Worm (Caenorhabditis elegans) whole organism, midembryonic: ENCODE measurements around the gene cdh-3.
A peak's percentile ranks its signal among the peaks of the same experiment; 100 is the strongest.

Experiments used
- T22C8.4 ChIP-seq: fragments of 200-800 bp; sonication (Bioruptor generic); IDR thresholded peaks from 2 replicates; pipeline ENCODE4 v1.3.6; 2022; ENCODE audit warnings: missing genetic modification characterization, missing compliant biosample characterization
- cog-1 ChIP-seq: sonication (generic microtip); optimal IDR thresholded peaks from 2 replicates; lab custom pipeline; 2016; ENCODE audit warnings: missing genetic modification characterization, missing compliant biosample characterization
- flt-1 ChIP-seq: fragments of 200-800 bp; sonication (Bioruptor generic); IDR thresholded peaks from 2 replicates; pipeline ENCODE4 v1.3.6; 2022; ENCODE audit warnings: missing genetic modification characterization, missing compliant biosample characterization
- klf-2 ChIP-seq: fragments of 200-800 bp; sonication (Bioruptor generic); conservative IDR thresholded peaks from 2 replicates; pipeline ENCODE4 v1.3.6; 2022; ENCODE audit warnings: missing genetic modification reagents, missing genetic modification characterization, missing compliant biosample characterization
- med-1 ChIP-seq: sonication (generic microtip); optimal IDR thresholded peaks from 2 replicates; lab custom pipeline; 2017; ENCODE audit warnings: missing genetic modification characterization, mild to moderate bottlenecking, missing compliant biosample characterization, antibody characterized with exemption, missing genetic modification reagents; ENCODE audit not compliant: insufficient read depth
- ref-1 ChIP-seq: fragments of 200-800 bp; sonication (Bioruptor generic); conservative IDR thresholded peaks from 2 replicates; pipeline ENCODE4 v1.3.6; 2022; ENCODE audit warnings: missing genetic modification reagents, missing genetic modification characterization, missing compliant biosample characterization
- tab-1 ChIP-seq: fragments of 200-800 bp; sonication (Bioruptor generic); IDR thresholded peaks from 2 replicates; pipeline ENCODE4 v1.3.6; 2022; ENCODE audit warnings: missing genetic modification characterization, missing compliant biosample characterization
- ztf-23 ChIP-seq: fragments of 200-800 bp; sonication (Bioruptor generic); IDR thresholded peaks from 2 replicates; pipeline ENCODE4 v1.3.6; 2022; ENCODE audit warnings: missing genetic modification reagents, missing genetic modification characterization, missing compliant biosample characterization
- ztf-29 ChIP-seq: fragments of 200-800 bp; sonication (Bioruptor generic); IDR thresholded peaks from 2 replicates; pipeline ENCODE4 v1.3.6; 2022; ENCODE audit warnings: missing genetic modification reagents, missing genetic modification characterization, missing compliant biosample characterization

cdh-3 gene

DNA sequence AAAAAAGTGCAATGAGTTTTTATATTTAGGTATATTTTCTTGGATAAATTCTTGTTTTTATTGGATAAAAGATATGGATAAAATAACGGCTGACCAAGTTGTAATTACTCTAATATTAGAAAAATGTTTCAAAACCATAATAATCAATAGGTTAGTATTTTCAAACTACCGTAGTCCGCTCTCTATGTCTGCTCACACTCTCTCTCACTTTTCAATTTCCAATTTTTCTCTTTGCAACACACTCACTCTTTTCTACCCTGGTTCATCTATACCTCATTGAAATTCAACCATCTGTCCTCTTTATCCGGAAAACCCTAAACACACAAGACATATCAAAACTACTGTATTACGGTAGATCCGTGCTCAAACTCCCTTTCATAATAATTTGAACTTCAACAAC, 25.1 kb upstream of the cdh-3 start:
- TF ChIP-seq ztf-23 (GFP tag; lab: Robert Waterston, UW), result no peak

- TF ChIP-seq ztf-29 (GFP tag; lab: Robert Waterston, UW) (no peak), T22C8.4 (GFP tag; lab: Robert Waterston, UW) (no peak), tab-1 (GFP tag; lab: Robert Waterston, UW) (no peak), cog-1 (tag; lab: Kevin White, UChicago) (no peak), flt-1 (GFP tag; lab: Robert Waterston, UW) (no peak), ztf-23 (GFP tag; lab: Robert Waterston, UW) (no peak), ref-1 (GFP tag; lab: Robert Waterston, UW) (no peak), klf-2 (no peak), med-1 (GFP tag; lab: Kevin White, UChicago) (no peak)
Measured at ce11 chrIII:7778530-7778929, 24.3 kb upstream of the cdh-3 start.

DNA sequence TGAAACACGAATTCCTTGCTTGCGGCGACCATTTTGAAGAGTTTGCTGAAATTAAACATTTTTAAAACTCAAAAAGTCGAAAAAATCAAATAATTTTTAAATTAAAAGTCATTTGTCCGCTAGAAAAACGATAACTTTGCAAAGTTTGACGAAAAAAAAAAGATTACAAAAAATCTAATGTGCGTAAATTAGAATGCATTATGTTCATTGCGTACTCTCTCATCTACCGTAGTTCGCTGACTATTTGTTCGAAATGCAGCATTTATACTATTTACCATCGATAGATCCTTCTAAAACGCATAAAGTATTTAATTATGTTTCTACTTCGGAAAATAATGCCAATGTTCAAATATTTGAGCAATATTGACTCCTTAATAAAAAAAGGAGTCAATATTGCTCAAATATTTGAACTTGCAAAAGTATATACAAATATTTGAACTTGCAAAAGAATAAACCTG, 21.8 kb upstream of the cdh-3 start, which contains the start of gene bath-15:
bath-15 (minus strand) TSS at position 51 of the 458 bp plus-strand sequence.
- TF ChIP-seq ztf-23 (GFP tag; lab: Robert Waterston, UW), result no peak
- TF ChIP-seq med-1 (GFP tag; lab: Kevin White, UChicago), result no peak
- no peak for TF ChIP-seq T22C8.4 (GFP tag; lab: Robert Waterston, UW)
- TF ChIP-seq flt-1 (GFP tag; lab: Robert Waterston, UW), result no peak
- no peak for TF ChIP-seq cog-1 (tag; lab: Kevin White, UChicago)
- no peak for TF ChIP-seq ref-1 (GFP tag; lab: Robert Waterston, UW)
- no peak for TF ChIP-seq ztf-29 (GFP tag; lab: Robert Waterston, UW)
- TF ChIP-seq klf-2, result no peak

DNA sequence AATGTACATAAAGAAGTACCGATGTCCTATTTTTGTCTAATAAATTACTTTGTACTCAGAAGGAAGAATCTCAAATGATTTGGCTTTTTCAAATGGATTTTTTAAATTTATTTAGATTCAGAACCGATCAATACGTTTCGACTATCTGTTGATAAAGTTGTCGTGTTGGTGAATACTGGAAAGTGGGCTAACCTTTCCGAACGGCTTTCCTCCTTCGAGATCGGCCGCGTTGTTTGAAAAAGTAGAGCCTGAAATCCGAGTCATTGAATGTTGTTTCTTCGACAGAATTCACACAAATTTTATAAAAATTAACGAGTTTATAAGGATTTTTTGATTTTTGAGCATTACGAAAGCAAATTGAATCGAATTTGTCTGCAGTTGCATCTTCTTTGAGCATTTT, 19.5 kb upstream of the cdh-3 start:
- no peak for TF ChIP-seq klf-2
- no peak for TF ChIP-seq cog-1 (tag; lab: Kevin White, UChicago)
- TF ChIP-seq tab-1 (GFP tag; lab: Robert Waterston, UW), result no peak
- TF ChIP-seq ztf-23 (GFP tag; lab: Robert Waterston, UW), result no peak
- no peak for TF ChIP-seq ref-1 (GFP tag; lab: Robert Waterston, UW)
- TF ChIP-seq med-1 (GFP tag; lab: Kevin White, UChicago), result no peak
- TF ChIP-seq T22C8.4 (GFP tag; lab: Robert Waterston, UW), result no peak
- TF ChIP-seq flt-1 (GFP tag; lab: Robert Waterston, UW), result no peak
- no peak for TF ChIP-seq ztf-29 (GFP tag; lab: Robert Waterston, UW)

DNA sequence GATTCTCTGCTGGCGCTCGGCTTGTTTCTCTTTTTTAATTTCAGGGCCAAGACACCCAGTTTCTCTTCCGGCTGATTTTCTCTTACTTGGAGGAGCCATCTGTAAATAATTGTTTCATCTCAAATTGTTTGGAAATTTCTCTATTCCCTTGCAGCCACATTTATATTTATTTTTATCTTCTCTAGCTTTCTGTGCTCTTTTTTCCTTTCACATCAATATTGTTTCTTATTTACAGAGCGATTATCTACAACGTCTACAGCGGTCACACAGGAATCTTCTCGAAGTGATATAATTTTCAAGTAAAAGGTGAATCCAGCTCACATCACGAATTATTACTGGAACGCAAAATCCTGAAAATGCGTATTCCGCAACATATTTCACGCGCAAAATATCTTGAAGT, 18.7 kb upstream of the cdh-3 start, which contains the start of the genes ZK686.6 and ZK686.1:
ZK686.6 (minus strand) TSS at position 101 of the 400 bp plus-strand sequence.
ZK686.1 (plus strand) TSS at position 234 of the 400 bp plus-strand sequence.
- TF ChIP-seq flt-1 (GFP tag; lab: Robert Waterston, UW) (no peak), klf-2 (no peak), ref-1 (GFP tag; lab: Robert Waterston, UW) (no peak), ztf-29 (GFP tag; lab: Robert Waterston, UW) (no peak), T22C8.4 (GFP tag; lab: Robert Waterston, UW) (no peak), med-1 (GFP tag; lab: Kevin White, UChicago) (no peak), tab-1 (GFP tag; lab: Robert Waterston, UW) (no peak), cog-1 (tag; lab: Kevin White, UChicago) (no peak)

DNA sequence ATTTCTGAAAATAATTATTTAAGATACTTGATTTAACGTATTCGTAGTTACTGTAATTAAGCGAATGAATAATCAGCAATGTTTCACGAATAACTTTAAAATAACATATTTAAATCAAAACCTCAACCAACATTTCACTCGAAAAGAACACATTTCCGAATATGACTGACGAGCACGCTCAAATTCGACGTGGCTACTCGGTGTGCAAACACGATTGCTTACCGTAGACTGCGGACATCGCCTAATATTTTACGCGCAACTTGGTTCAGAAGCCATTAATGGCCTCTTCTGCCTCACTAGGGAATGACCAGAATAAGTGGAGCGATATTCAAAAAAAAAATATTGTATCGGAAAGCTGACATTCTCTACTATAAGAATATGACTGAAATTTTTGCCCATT, 15.7 kb upstream of the cdh-3 start, which contains the start of gene snu-23:
snu-23 (minus strand) TSS at position 156 of the 400 bp plus-strand sequence.
- TF ChIP-seq tab-1 (GFP tag; lab: Robert Waterston, UW) (no peak), flt-1 (GFP tag; lab: Robert Waterston, UW) (0 out of 2 replicates have a peak, but pooled peaks have one; percentile 9)

- TF ChIP-seq ref-1 (GFP tag; lab: Robert Waterston, UW) (no peak), klf-2 (no peak), med-1 (GFP tag; lab: Kevin White, UChicago) (no peak), tab-1 (GFP tag; lab: Robert Waterston, UW) (no peak), ztf-29 (GFP tag; lab: Robert Waterston, UW) (no peak), T22C8.4 (GFP tag; lab: Robert Waterston, UW) (no peak), ztf-23 (GFP tag; lab: Robert Waterston, UW) (no peak), flt-1 (GFP tag; lab: Robert Waterston, UW) (no peak), cog-1 (tag; lab: Kevin White, UChicago) (no peak)
Measured at ce11 chrIII:7768963-7769362, 14.7 kb upstream of the cdh-3 start, which contains the start of gene ZK686.3. Gene ZK686.3, minus strand, starts transcription at chrIII:7769063.

DNA sequence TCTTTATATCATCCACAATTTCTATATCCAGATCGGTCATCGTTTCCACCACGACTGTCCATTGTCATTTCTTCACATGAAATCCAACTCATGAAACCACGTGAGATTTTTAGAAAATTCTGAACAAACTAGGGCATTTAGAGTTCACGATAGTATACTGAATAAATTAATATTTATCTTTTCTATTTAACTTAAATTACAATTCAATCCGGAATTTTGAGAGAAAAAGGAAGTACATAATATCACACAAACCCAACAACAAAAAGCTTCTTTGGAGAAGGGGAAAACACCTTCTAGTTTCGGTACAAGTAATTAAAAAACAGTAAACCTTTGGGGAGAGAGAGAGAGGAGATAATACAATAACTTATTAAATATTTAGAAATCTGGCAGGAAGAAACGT, 13.2 kb upstream of the cdh-3 start, which contains the start of gene ZK686.5:
ZK686.5 (minus strand) TSS at position 101 of the 400 bp plus-strand sequence.
- TF ChIP-seq ref-1 (GFP tag; lab: Robert Waterston, UW) (no peak), klf-2 (no peak), flt-1 (GFP tag; lab: Robert Waterston, UW) (no peak), tab-1 (GFP tag; lab: Robert Waterston, UW) (no peak), T22C8.4 (GFP tag; lab: Robert Waterston, UW) (no peak), med-1 (GFP tag; lab: Kevin White, UChicago) (no peak), ztf-29 (GFP tag; lab: Robert Waterston, UW) (no peak), cog-1 (tag; lab: Kevin White, UChicago) (no peak), ztf-23 (GFP tag; lab: Robert Waterston, UW) (no peak)

DNA sequence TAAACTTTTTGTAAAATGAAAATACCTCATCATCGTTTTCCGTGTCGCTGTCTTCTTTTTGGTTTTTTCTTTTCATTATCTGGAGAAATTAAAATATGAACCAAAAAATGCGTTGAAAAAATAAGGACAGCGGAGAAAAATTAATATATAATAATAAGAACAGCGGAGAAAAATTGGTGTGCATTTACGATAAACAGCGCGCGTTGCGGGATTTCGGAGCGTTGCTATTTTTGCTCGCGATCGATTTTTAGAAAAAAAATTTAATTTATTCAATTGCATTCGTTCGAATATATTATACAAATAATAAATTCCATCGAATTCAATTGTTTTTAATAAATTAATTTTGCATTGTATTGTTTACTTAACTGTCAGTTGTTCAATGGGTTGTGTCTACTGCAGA, 11.7 kb upstream of the cdh-3 start, which contains the start of gene ZK686.2:
ZK686.2 (minus strand) TSS at position 79 of the 400 bp plus-strand sequence.
- 0 out of 2 replicates have a peak, but pooled peaks have one; percentile 19 for TF ChIP-seq flt-1 (GFP tag; lab: Robert Waterston, UW)
- peak; percentile 55 for TF ChIP-seq T22C8.4 (GFP tag; lab: Robert Waterston, UW)
- TF ChIP-seq med-1 (GFP tag; lab: Kevin White, UChicago), result no peak
